Worm (Caenorhabditis elegans) whole organism, midembryonic: ENCODE measurements around the gene col-78.

Experiments used
- T22C8.4 ChIP-seq: fragments of 200-800 bp; sonication (Bioruptor generic); IDR thresholded peaks from 2 replicates; pipeline ENCODE4 v1.3.6; 2022; ENCODE audit warnings: missing genetic modification characterization, missing compliant biosample characterization
- cog-1 ChIP-seq: sonication (generic microtip); optimal IDR thresholded peaks from 2 replicates; lab custom pipeline; 2016; ENCODE audit warnings: missing genetic modification characterization, missing compliant biosample characterization
- flt-1 ChIP-seq: fragments of 200-800 bp; sonication (Bioruptor generic); IDR thresholded peaks from 2 replicates; pipeline ENCODE4 v1.3.6; 2022; ENCODE audit warnings: missing genetic modification characterization, missing compliant biosample characterization
- klf-2 ChIP-seq: fragments of 200-800 bp; sonication (Bioruptor generic); conservative IDR thresholded peaks from 2 replicates; pipeline ENCODE4 v1.3.6; 2022; ENCODE audit warnings: missing genetic modification reagents, missing genetic modification characterization, missing compliant biosample characterization
- med-1 ChIP-seq: sonication (generic microtip); optimal IDR thresholded peaks from 2 replicates; lab custom pipeline; 2017; ENCODE audit warnings: missing genetic modification characterization, mild to moderate bottlenecking, missing compliant biosample characterization, antibody characterized with exemption, missing genetic modification reagents; ENCODE audit not compliant: insufficient read depth
- ref-1 ChIP-seq: fragments of 200-800 bp; sonication (Bioruptor generic); conservative IDR thresholded peaks from 2 replicates; pipeline ENCODE4 v1.3.6; 2022; ENCODE audit warnings: missing genetic modification reagents, missing genetic modification characterization, missing compliant biosample characterization
- tab-1 ChIP-seq: fragments of 200-800 bp; sonication (Bioruptor generic); IDR thresholded peaks from 2 replicates; pipeline ENCODE4 v1.3.6; 2022; ENCODE audit warnings: missing genetic modification characterization, missing compliant biosample characterization
- ztf-23 ChIP-seq: fragments of 200-800 bp; sonication (Bioruptor generic); IDR thresholded peaks from 2 replicates; pipeline ENCODE4 v1.3.6; 2022; ENCODE audit warnings: missing genetic modification reagents, missing genetic modification characterization, missing compliant biosample characterization
- ztf-29 ChIP-seq: fragments of 200-800 bp; sonication (Bioruptor generic); IDR thresholded peaks from 2 replicates; pipeline ENCODE4 v1.3.6; 2022; ENCODE audit warnings: missing genetic modification reagents, missing genetic modification characterization, missing compliant biosample characterization

Gene col-78

ce11 chrII:9156277-9156676 is 3.9 kb downstream of the col-78 start:
- TF ChIP-seq T22C8.4 (GFP tag; lab: Robert Waterston, UW) (no peak), ref-1 (GFP tag; lab: Robert Waterston, UW) (no peak), flt-1 (GFP tag; lab: Robert Waterston, UW) (no peak), ztf-29 (GFP tag; lab: Robert Waterston, UW) (no peak), klf-2 (no peak), cog-1 (tag; lab: Kevin White, UChicago) (no peak), med-1 (GFP tag; lab: Kevin White, UChicago) (no peak), tab-1 (GFP tag; lab: Robert Waterston, UW) (no peak), ztf-23 (GFP tag; lab: Robert Waterston, UW) (no peak)

- TF ChIP-seq ztf-23 (GFP tag; lab: Robert Waterston, UW) (no peak), flt-1 (GFP tag; lab: Robert Waterston, UW) (no peak), klf-2 (no peak), T22C8.4 (GFP tag; lab: Robert Waterston, UW) (no peak), cog-1 (tag; lab: Kevin White, UChicago) (no peak), ref-1 (GFP tag; lab: Robert Waterston, UW) (no peak), tab-1 (GFP tag; lab: Robert Waterston, UW) (no peak), med-1 (GFP tag; lab: Kevin White, UChicago) (no peak), ztf-29 (GFP tag; lab: Robert Waterston, UW) (no peak)
Measured at ce11 chrII:9157125-9157524, 4.8 kb downstream of the col-78 start.

ce11 chrII:9158029-9158428 is 5.7 kb downstream of the col-78 start, which contains the start of gene oac-54:
Gene oac-54 (plus strand): TSS chrII:9158111.
- TF ChIP-seq ref-1 (GFP tag; lab: Robert Waterston, UW): no peak
- TF ChIP-seq flt-1 (GFP tag; lab: Robert Waterston, UW): no peak
- TF ChIP-seq T22C8.4 (GFP tag; lab: Robert Waterston, UW): no peak
- no peak for TF ChIP-seq klf-2
- no peak for TF ChIP-seq ztf-23 (GFP tag; lab: Robert Waterston, UW)
- no peak for TF ChIP-seq cog-1 (tag; lab: Kevin White, UChicago)
- no peak for TF ChIP-seq tab-1 (GFP tag; lab: Robert Waterston, UW)
- TF ChIP-seq med-1 (GFP tag; lab: Kevin White, UChicago): no peak
- no peak for TF ChIP-seq ztf-29 (GFP tag; lab: Robert Waterston, UW)

- TF ChIP-seq ref-1 (GFP tag; lab: Robert Waterston, UW): no peak
- no peak for TF ChIP-seq flt-1 (GFP tag; lab: Robert Waterston, UW)
- TF ChIP-seq ztf-23 (GFP tag; lab: Robert Waterston, UW): no peak
- no peak for TF ChIP-seq klf-2
- TF ChIP-seq med-1 (GFP tag; lab: Kevin White, UChicago): no peak
- TF ChIP-seq T22C8.4 (GFP tag; lab: Robert Waterston, UW): no peak
- TF ChIP-seq cog-1 (tag; lab: Kevin White, UChicago): no peak
Measured at ce11 chrII:9160197-9160806, 8.0 kb downstream of the col-78 start.

ce11 chrII:9161023-9161422 is 8.7 kb downstream of the col-78 start, which contains the start of gene rhy-1:
Gene rhy-1 (plus strand): TSS chrII:9161379.
- TF ChIP-seq tab-1 (GFP tag; lab: Robert Waterston, UW) (no peak), T22C8.4 (GFP tag; lab: Robert Waterston, UW) (no peak), cog-1 (tag; lab: Kevin White, UChicago) (no peak), klf-2 (no peak), ztf-29 (GFP tag; lab: Robert Waterston, UW) (no peak), ref-1 (GFP tag; lab: Robert Waterston, UW) (no peak), med-1 (GFP tag; lab: Kevin White, UChicago) (no peak), ztf-23 (GFP tag; lab: Robert Waterston, UW) (no peak), flt-1 (GFP tag; lab: Robert Waterston, UW) (no peak)

ce11 chrII:9163348-9163747 is 11.0 kb downstream of the col-78 start:
- TF ChIP-seq tab-1 (GFP tag; lab: Robert Waterston, UW) (no peak), med-1 (GFP tag; lab: Kevin White, UChicago) (no peak), flt-1 (GFP tag; lab: Robert Waterston, UW) (no peak), ztf-29 (GFP tag; lab: Robert Waterston, UW) (no peak), ref-1 (GFP tag; lab: Robert Waterston, UW) (no peak), klf-2 (no peak), ztf-23 (GFP tag; lab: Robert Waterston, UW) (no peak), T22C8.4 (GFP tag; lab: Robert Waterston, UW) (no peak), cog-1 (tag; lab: Kevin White, UChicago) (no peak)

- TF ChIP-seq T22C8.4 (GFP tag; lab: Robert Waterston, UW): no peak
- 0 out of 2 replicates have a peak, but pooled peaks have one; percentile 5 for TF ChIP-seq flt-1 (GFP tag; lab: Robert Waterston, UW)
Measured at ce11 chrII:9165762-9166460, 13.6 kb downstream of the col-78 start, which contains the start of gene W07A12.8. Gene W07A12.8 (minus strand): TSS chrII:9165812.

ce11 chrII:9167730-9168129 is 15.4 kb downstream of the col-78 start, which contains the start of gene T23G7.3:
Gene T23G7.3 (minus strand): TSS chrII:9167830.
- TF ChIP-seq flt-1 (GFP tag; lab: Robert Waterston, UW) (no peak), tab-1 (GFP tag; lab: Robert Waterston, UW) (no peak)

ce11 chrII:9169450-9169960 is 17.2 kb downstream of the col-78 start, which contains the start of gene dpl-1:
Gene dpl-1 (plus strand): TSS chrII:9169910.
- TF ChIP-seq T22C8.4 (GFP tag; lab: Robert Waterston, UW) (no peak), cog-1 (tag; lab: Kevin White, UChicago) (no peak), ztf-23 (GFP tag; lab: Robert Waterston, UW) (no peak), flt-1 (GFP tag; lab: Robert Waterston, UW) (no peak), klf-2 (no peak), tab-1 (GFP tag; lab: Robert Waterston, UW) (no peak), ref-1 (GFP tag; lab: Robert Waterston, UW) (no peak), med-1 (GFP tag; lab: Kevin White, UChicago) (no peak), ztf-29 (GFP tag; lab: Robert Waterston, UW) (no peak)
